Fruit fly (Drosophila melanogaster) whole organism, embryonic: ENCODE results near the gene vari.

Experiments
- Atf3 ChIP-seq: fragments of 200-800 bp; sonication (Bioruptor generic); optimal IDR thresholded peaks from 3 replicates; lab custom pipeline; 2016; ENCODE audit warnings: missing biosample characterization, missing genetic modification characterization
- Bgb ChIP-seq: fragments of 200-800 bp; sonication (Bioruptor generic); IDR thresholded peaks from 2 replicates; pipeline ENCODE4 v1.3.6; 2022; ENCODE audit warnings: missing biosample characterization, missing genetic modification characterization; ENCODE audit not compliant: partially characterized antibody
- CG11456 ChIP-seq: fragments of 200-800 bp; sonication (Bioruptor generic); IDR thresholded peaks from 3 replicates; pipeline ENCODE4 v1.3.6; 2022; ENCODE audit warnings: missing biosample characterization, missing genetic modification characterization
- CG11504 ChIP-seq: fragments of 200-800 bp; sonication (Bioruptor generic); optimal IDR thresholded peaks from 3 replicates; lab custom pipeline; 2019; ENCODE audit warnings: missing biosample characterization, mild to moderate bottlenecking, missing genetic modification characterization, moderate library complexity
- CG12071 ChIP-seq: fragments of 200-800 bp; sonication (Bioruptor generic); optimal IDR thresholded peaks from 3 replicates; lab custom pipeline; 2018; ENCODE audit warnings: missing biosample characterization, mild to moderate bottlenecking, missing genetic modification characterization
- CG12219 ChIP-seq: fragments of 200-800 bp; sonication (Bioruptor generic); optimal IDR thresholded peaks from 3 replicates; lab custom pipeline; 2018; ENCODE audit warnings: missing biosample characterization, mild to moderate bottlenecking, missing genetic modification characterization
- CG15073 ChIP-seq: fragments of 200-800 bp; sonication (Bioruptor generic); optimal IDR thresholded peaks from 2 replicates; lab custom pipeline; 2016; ENCODE audit warnings: missing biosample characterization, missing genetic modification characterization
- CG1529 ChIP-seq: fragments of 200-800 bp; sonication (Bioruptor generic); optimal IDR thresholded peaks from 3 replicates; lab custom pipeline; 2018; ENCODE audit warnings: missing biosample characterization, missing genetic modification characterization
- CG1602 ChIP-seq: fragments of 200-800 bp; sonication (Bioruptor generic); optimal IDR thresholded peaks from 3 replicates; lab custom pipeline; 2016; ENCODE audit warnings: missing biosample characterization, missing genetic modification characterization
- CG16779 ChIP-seq: fragments of 200-800 bp; sonication (Bioruptor generic); IDR thresholded peaks from 2 replicates; pipeline ENCODE4 v1.3.6; 2022; ENCODE audit warnings: missing biosample characterization, missing genetic modification characterization
- CG16863 ChIP-seq: fragments of 200-800 bp; sonication (Bioruptor generic); optimal IDR thresholded peaks from 3 replicates; lab custom pipeline; 2016; ENCODE audit warnings: missing biosample characterization, missing genetic modification characterization
- CG17385 ChIP-seq: fragments of 200-800 bp; sonication (Bioruptor generic); optimal IDR thresholded peaks from 3 replicates; lab custom pipeline; 2018; ENCODE audit warnings: missing biosample characterization, mild to moderate bottlenecking, missing genetic modification characterization
- CG17612 ChIP-seq: fragments of 200-800 bp; sonication (Bioruptor generic); IDR thresholded peaks from 2 replicates; pipeline ENCODE4 v1.3.6; 2022; ENCODE audit warnings: missing biosample characterization, missing genetic modification characterization
- CG18262 ChIP-seq: fragments of 200-800 bp; optimal IDR thresholded peaks from 3 replicates; lab custom pipeline; 2019; ENCODE audit warnings: missing biosample characterization, mild to moderate bottlenecking, missing genetic modification characterization, moderate library complexity
- CG18619 ChIP-seq: fragments of 200-800 bp; sonication (Bioruptor generic); optimal IDR thresholded peaks from 3 replicates; lab custom pipeline; 2017; ENCODE audit warnings: missing biosample characterization, mild to moderate bottlenecking, missing genetic modification characterization
- CG31224 ChIP-seq: fragments of 200-800 bp; sonication (Bioruptor generic); IDR thresholded peaks from 2 replicates; pipeline ENCODE4 v1.3.6; 2022; ENCODE audit warnings: missing biosample characterization, missing genetic modification characterization
- CG31365 ChIP-seq: fragments of 200-800 bp; sonication (Bioruptor generic); optimal IDR thresholded peaks from 2 replicates; lab custom pipeline; 2018; ENCODE audit warnings: missing biosample characterization, mild to moderate bottlenecking, missing genetic modification characterization
- CG42726 ChIP-seq: fragments of 200-800 bp; sonication (Bioruptor generic); IDR thresholded peaks from 2 replicates; pipeline ENCODE4 v1.3.6; 2022; ENCODE audit warnings: missing biosample characterization, missing genetic modification characterization; ENCODE audit not compliant: partially characterized antibody
- CG4360 ChIP-seq: fragments of 200-800 bp; sonication (Bioruptor generic); IDR thresholded peaks from 2 replicates; pipeline ENCODE4 v1.3.6; 2022; ENCODE audit warnings: missing biosample characterization, missing genetic modification characterization
- CG43689 ChIP-seq: fragments of 200-800 bp; sonication (Bioruptor generic); IDR thresholded peaks from 2 replicates; pipeline ENCODE4 v1.3.6; 2022; ENCODE audit warnings: missing biosample characterization, missing genetic modification characterization
- CG7357 ChIP-seq: fragments of 200-800 bp; sonication (Bioruptor generic); IDR thresholded peaks from 3 replicates; pipeline ENCODE4 v1.3.6; 2022; ENCODE audit warnings: missing biosample characterization, missing genetic modification characterization
- CG7556 ChIP-seq: fragments of 200-800 bp; sonication (Bioruptor generic); optimal IDR thresholded peaks from 2 replicates; lab custom pipeline; 2017; ENCODE audit warnings: missing biosample characterization, mild to moderate bottlenecking, missing genetic modification characterization
- CG7745 ChIP-seq: fragments of 200-800 bp; sonication (Bioruptor generic); optimal IDR thresholded peaks from 2 replicates; lab custom pipeline; 2018; ENCODE audit warnings: missing biosample characterization, mild to moderate bottlenecking, missing genetic modification characterization, moderate library complexity
- CG8765 ChIP-seq: fragments of 200-800 bp; sonication (Bioruptor generic); IDR thresholded peaks from 2 replicates; pipeline ENCODE4 v1.3.6; 2022; ENCODE audit warnings: missing biosample characterization, missing genetic modification characterization
- CHES-1-like ChIP-seq: fragments of 200-800 bp; sonication (Bioruptor generic); optimal IDR thresholded peaks from 2 replicates; lab custom pipeline; 2016; ENCODE audit warnings: missing biosample characterization, missing genetic modification characterization
- Dfd ChIP-seq, 2 experiments: fragments of >200 bp; optimal IDR thresholded peaks; 2 replicates each; lab custom pipeline; 2017; ENCODE audit warnings: missing biosample characterization in 2 of 2, missing genetic modification characterization in 2 of 2
- Dip2 ChIP-seq: fragments of 200-800 bp; sonication (Bioruptor generic); IDR thresholded peaks from 2 replicates; pipeline ENCODE4 v1.3.6; 2022; ENCODE audit warnings: missing biosample characterization, missing genetic modification characterization
- Dip3 ChIP-seq: fragments of 200-800 bp; sonication (Bioruptor generic); optimal IDR thresholded peaks from 3 replicates; lab custom pipeline; 2016; ENCODE audit warnings: missing biosample characterization, missing genetic modification characterization
- Fer3 ChIP-seq: fragments of 200-800 bp; sonication (Bioruptor generic); optimal IDR thresholded peaks from 2 replicates; lab custom pipeline; 2018; ENCODE audit warnings: missing biosample characterization, mild to moderate bottlenecking, missing genetic modification characterization, moderate library complexity
- H2.0 ChIP-seq: fragments of 200-800 bp; sonication (Bioruptor generic); IDR thresholded peaks from 2 replicates; pipeline ENCODE4 v1.3.6; 2022; ENCODE audit warnings: missing biosample characterization, missing genetic modification characterization
- Mrtf ChIP-seq: fragments of 200-800 bp; sonication (Bioruptor generic); IDR thresholded peaks from 3 replicates; pipeline ENCODE4 v1.3.6; 2022; ENCODE audit warnings: missing biosample characterization, missing genetic modification characterization
- PHDP ChIP-seq: fragments of 200-800 bp; sonication (Bioruptor generic); optimal IDR thresholded peaks from 3 replicates; lab custom pipeline; 2018; ENCODE audit warnings: missing biosample characterization, mild to moderate bottlenecking, missing genetic modification characterization, moderate library complexity
- Poxn ChIP-seq: fragments of 200-800 bp; sonication (Bioruptor generic); IDR thresholded peaks from 2 replicates; pipeline ENCODE4 v1.3.6; 2022; ENCODE audit warnings: missing biosample characterization, missing genetic modification characterization
- ap ChIP-seq: fragments of 200-800 bp; sonication (Bioruptor generic); IDR thresholded peaks from 2 replicates; pipeline ENCODE4 v1.3.6; 2022; ENCODE audit warnings: missing biosample characterization, missing genetic modification characterization
- cato ChIP-seq: fragments of 200-800 bp; sonication (Bioruptor generic); optimal IDR thresholded peaks from 2 replicates; lab custom pipeline; 2016; ENCODE audit warnings: missing biosample characterization, missing genetic modification characterization, borderline replicate concordance
- corto ChIP-seq: fragments of 200-800 bp; sonication (Bioruptor generic); optimal IDR thresholded peaks from 2 replicates; lab custom pipeline; 2016; ENCODE audit warnings: missing biosample characterization, mild to moderate bottlenecking, missing genetic modification characterization, moderate library complexity
- dimm ChIP-seq: fragments of 200-800 bp; sonication (Bioruptor generic); IDR thresholded peaks from 2 replicates; pipeline ENCODE4 v1.3.6; 2022; ENCODE audit warnings: missing biosample characterization, missing genetic modification characterization
- exex ChIP-seq: fragments of 200-800 bp; sonication (Bioruptor generic); optimal IDR thresholded peaks from 4 replicates; lab custom pipeline; 2018; ENCODE audit warnings: missing biosample characterization, mild to moderate bottlenecking, missing genetic modification characterization, moderate library complexity
- fd3F ChIP-seq: fragments of 200-800 bp; sonication (Bioruptor generic); optimal IDR thresholded peaks from 2 replicates; lab custom pipeline; 2018; ENCODE audit warnings: missing biosample characterization, mild to moderate bottlenecking, missing genetic modification characterization, moderate library complexity
- fru ChIP-seq: fragments of >200 bp; optimal IDR thresholded peaks from 2 replicates; lab custom pipeline; 2017
- gce ChIP-seq: fragments of 200-800 bp; sonication (Bioruptor generic); IDR thresholded peaks from 3 replicates; pipeline ENCODE4 v1.3.6; 2022; ENCODE audit warnings: missing biosample characterization, missing genetic modification characterization
- grau ChIP-seq: fragments of 200-800 bp; optimal IDR thresholded peaks from 3 replicates; lab custom pipeline; 2019; ENCODE audit warnings: missing biosample characterization, mild to moderate bottlenecking, missing genetic modification characterization, moderate library complexity
- h ChIP-seq: fragments of >200 bp; optimal IDR thresholded peaks from 2 replicates; lab custom pipeline; 2017
- her ChIP-seq: fragments of 200-800 bp; sonication (Bioruptor generic); optimal IDR thresholded peaks from 2 replicates; lab custom pipeline; 2016; ENCODE audit warnings: missing biosample characterization, missing genetic modification characterization
- inv ChIP-seq: fragments of 200-800 bp; sonication (Bioruptor generic); IDR thresholded peaks from 2 replicates; pipeline ENCODE4 v1.3.6; 2022; ENCODE audit warnings: missing biosample characterization, missing genetic modification characterization; ENCODE audit not compliant: partially characterized antibody
- mam ChIP-seq: fragments of 200-800 bp; sonication (Bioruptor generic); optimal IDR thresholded peaks from 3 replicates; lab custom pipeline; 2016; ENCODE audit warnings: missing biosample characterization, missing genetic modification characterization
- row ChIP-seq: fragments of 200-800 bp; sonication (Bioruptor generic); IDR thresholded peaks from 3 replicates; pipeline ENCODE4 v1.3.6; 2022; ENCODE audit warnings: missing biosample characterization, missing genetic modification characterization
- slp2 ChIP-seq: fragments of 200-800 bp; sonication (Bioruptor generic); optimal IDR thresholded peaks from 2 replicates; lab custom pipeline; 2016; ENCODE audit warnings: missing biosample characterization, missing genetic modification characterization
- ttk ChIP-seq: fragments of 200-800 bp; sonication (Bioruptor generic); IDR thresholded peaks from 2 replicates; pipeline ENCODE4 v2.1.2; 2022; ENCODE audit warnings: missing biosample characterization, missing genetic modification characterization
- unpg ChIP-seq: fragments of 200-800 bp; sonication (Bioruptor generic); optimal IDR thresholded peaks from 3 replicates; lab custom pipeline; 2018; ENCODE audit warnings: missing biosample characterization, mild to moderate bottlenecking, missing genetic modification characterization, moderate library complexity
- wdn ChIP-seq: fragments of 200-800 bp; sonication (Bioruptor generic); IDR thresholded peaks from 2 replicates; pipeline ENCODE4 v1.3.6; 2022; ENCODE audit warnings: missing biosample characterization, missing genetic modification characterization
- wek ChIP-seq: fragments of 200-800 bp; sonication (Bioruptor generic); optimal IDR thresholded peaks from 3 replicates; lab custom pipeline; 2018; ENCODE audit warnings: missing biosample characterization, mild to moderate bottlenecking, missing genetic modification characterization, moderate library complexity
- yki ChIP-seq: fragments of >200 bp; optimal IDR thresholded peaks from 3 replicates; lab custom pipeline; 2018

The vari gene

dm6 chr2L:20770242-20770769 is 26.5 kb downstream of the vari start, which contains the start of gene cad (continued):
- no peak for TF ChIP-seq Dip2
- TF ChIP-seq CG12071 (GFP tag; lab: Kevin White, UChicago), result peak; percentile 64
- no peak for TF ChIP-seq corto (GFP tag; lab: Kevin White, UChicago)
- TF ChIP-seq row, result no peak
- TF ChIP-seq Dfd (GFP tag; optimal IDR thresholded peaks at IDR 0.05; lab: Kevin White, UChicago), result no peak
- no peak for TF ChIP-seq cato
- no peak for TF ChIP-seq Poxn (GFP tag; lab: Robert Waterston, UW)
- TF ChIP-seq CG16863 (GFP tag; lab: Kevin White, UChicago), result no peak
- no peak for TF ChIP-seq dimm (GFP tag; lab: Robert Waterston, UW)
- TF ChIP-seq mam, result no peak
- peak; percentile 7 for TF ChIP-seq CHES-1-like (GFP tag; lab: Kevin White, UChicago)
- no peak for TF ChIP-seq H2.0 (GFP tag; lab: Robert Waterston, UW)
- peak; percentile 10 for TF ChIP-seq CG17385 (GFP tag; lab: Kevin White, UChicago)
- TF ChIP-seq CG42726 (GFP tag; lab: Robert Waterston, UW), result peak; percentile 68
- TF ChIP-seq CG18262 (tag; lab: Kevin White, UChicago), result no peak
- TF ChIP-seq CG17612 (GFP tag; lab: Robert Waterston, UW), result no peak
- TF ChIP-seq slp2 (GFP tag; lab: Kevin White, UChicago), result no peak
- TF ChIP-seq fru (lab: Kevin White, UChicago), result no peak
- no peak for TF ChIP-seq CG11504
- TF ChIP-seq wek (GFP tag; lab: Kevin White, UChicago), result no peak
- TF ChIP-seq gce (GFP tag; lab: Robert Waterston, UW), result no peak
- TF ChIP-seq CG43689, result no peak
- no peak for TF ChIP-seq h (lab: Kevin White, UChicago)
- TF ChIP-seq ap, result no peak
- TF ChIP-seq Atf3 (GFP tag; lab: Kevin White, UChicago), result no peak
- TF ChIP-seq CG11456 (GFP tag; lab: Robert Waterston, UW), result no peak
- peak; percentile 43 for TF ChIP-seq her (GFP tag; lab: Kevin White, UChicago)
- TF ChIP-seq CG1602 (GFP tag; lab: Kevin White, UChicago), result no peak
- TF ChIP-seq CG7745 (tag; lab: Kevin White, UChicago), result no peak
- TF ChIP-seq unpg (GFP tag; lab: Kevin White, UChicago), result peak; percentile 0
- peak; percentile 59; the same call in 1 of the 2 replicates for TF ChIP-seq Bgb (GFP tag; lab: Robert Waterston, UW)
- no peak for TF ChIP-seq fd3F
- TF ChIP-seq CG18619 (GFP tag; lab: Kevin White, UChicago), result no peak
- TF ChIP-seq exex (tag; lab: Kevin White, UChicago), result no peak
- TF ChIP-seq CG16779 (GFP tag; lab: Robert Waterston, UW), result no peak
- no peak for TF ChIP-seq CG7357 (GFP tag; lab: Robert Waterston, UW)
- TF ChIP-seq PHDP (tag; lab: Kevin White, UChicago), result peak; percentile 3
- no peak for TF ChIP-seq CG7556 (GFP tag; lab: Kevin White, UChicago)
- no peak for TF ChIP-seq Dip3 (GFP tag; lab: Kevin White, UChicago)
- TF ChIP-seq CG1529, result no peak
- peak; percentile 51 for TF ChIP-seq ttk (GFP tag; lab: Robert Waterston, UW)
- TF ChIP-seq CG15073 (GFP tag; lab: Kevin White, UChicago), result no peak
- TF ChIP-seq yki (lab: Kevin White, UChicago), result no peak
- TF ChIP-seq CG8765 (GFP tag; lab: Robert Waterston, UW), result no peak
- no peak for TF ChIP-seq Mrtf (GFP tag; lab: Robert Waterston, UW)
- TF ChIP-seq CG4360, result peak; percentile 80
- TF ChIP-seq Fer3 (tag; lab: Kevin White, UChicago), result peak; percentile 31
- no peak for TF ChIP-seq CG12219 (GFP tag; lab: Kevin White, UChicago)
- no peak for TF ChIP-seq CG31224 (GFP tag; lab: Robert Waterston, UW)
- peak; percentile 12 for TF ChIP-seq grau (tag; lab: Kevin White, UChicago)
- no peak for TF ChIP-seq inv
- TF ChIP-seq wdn (GFP tag; lab: Robert Waterston, UW), result no peak
- peak; percentile 44 for TF ChIP-seq CG31365 (tag; lab: Kevin White, UChicago)
